Worm (Caenorhabditis elegans): ENCODE measurements around the gene ttbk-2.2.

ce11 chrIV:5085782-5086181 is 19.0 kb upstream of the ttbk-2.2 start:
- TF ChIP-seq elt-3 (tag; optimal IDR thresholded peaks at IDR 0.05) (no peak), nhr-2 (tag; optimal IDR thresholded peaks at IDR 0.05) (no peak), blmp-1 (tag; optimal IDR thresholded peaks at IDR 0.05) (no peak), lin-13 (tag; optimal IDR thresholded peaks at IDR 0.05) (no peak), ztf-11 (tag; optimal IDR thresholded peaks at IDR 0.05) (no peak), unc-120 (tag; optimal IDR thresholded peaks at IDR 0.05; ENCODE audit: poor library complexity, severe bottlenecking) (no peak), pha-4 (tag; optimal IDR thresholded peaks at IDR 0.05) (no peak), unc-62 (GFP tag; optimal IDR thresholded peaks at IDR 0.05) (no peak), mep-1 (tag; optimal IDR thresholded peaks at IDR 0.05) (no peak), M03D4.4 (tag; optimal IDR thresholded peaks at IDR 0.05) (no peak), bed-3 (GFP tag; optimal IDR thresholded peaks at IDR 0.05) (no peak), ces-1 (GFP tag; optimal IDR thresholded peaks at IDR 0.05) (no peak)
